Fruit fly (Drosophila melanogaster): ENCODE measurements around the gene Axn.

Gene Axn

dm6 chr3R:30022452-30023028 lies at the start of gene Axn, which contains the start of gene RpS28a (continued):
- no peak for TF ChIP-seq fu2 (GFP tag; optimal IDR thresholded peaks at IDR 0.05)
- no peak for TF ChIP-seq zen (tag; optimal IDR thresholded peaks at IDR 0.05)
- peak; percentile 77 for TF ChIP-seq sens (GFP tag)
- TF ChIP-seq HmgD (GFP tag; optimal IDR thresholded peaks at IDR 0.05) = peak; percentile 83
- no peak for TF ChIP-seq Dfd (GFP tag; optimal IDR thresholded peaks at IDR 0.05)
- TF ChIP-seq NFAT (GFP tag; IDR thresholded peaks at IDR 0.05) = peak; percentile 66
- no peak; the same call in 2 of the 3 replicates for TF ChIP-seq CG16813 (GFP tag; IDR thresholded peaks at IDR 0.05; ENCODE audit: partially characterized antibody)
- no peak for TF ChIP-seq caup (GFP tag; optimal IDR thresholded peaks at IDR 0.05; ENCODE audit: severe bottlenecking)
- TF ChIP-seq ato (GFP tag; IDR thresholded peaks at IDR 0.05; ENCODE audit: partially characterized antibody) = peak; percentile 1; the same call in 1 of the 2 replicates
- TF ChIP-seq CG1233 (GFP tag; optimal IDR thresholded peaks at IDR 0.05) = no peak
- TF ChIP-seq Mad (GFP tag; optimal IDR thresholded peaks at IDR 0.05) = no peak
- TF ChIP-seq crp (GFP tag; optimal IDR thresholded peaks at IDR 0.05) = peak in 1 of 2 experiments; percentile 54
- TF ChIP-seq CG7987 (GFP tag; optimal IDR thresholded peaks at IDR 0.05) = peak; percentile 39
- no peak for TF ChIP-seq Lpt (GFP tag; optimal IDR thresholded peaks at IDR 0.05)
- no peak for TF ChIP-seq Pdp1 (GFP tag; optimal IDR thresholded peaks at IDR 0.05)
- no peak for TF ChIP-seq CG14667 (GFP tag; IDR thresholded peaks at IDR 0.05)
- no peak for TF ChIP-seq Trl (optimal IDR thresholded peaks at IDR 0.05)
- no peak for TF ChIP-seq Trl (GFP tag; optimal IDR thresholded peaks at IDR 0.05)
- TF ChIP-seq bowl (GFP tag; IDR thresholded peaks at IDR 0.05) = no peak
- peak; percentile 63 for TF ChIP-seq E2f2 (GFP tag; IDR thresholded peaks at IDR 0.05)
- TF ChIP-seq ERR (GFP tag; optimal IDR thresholded peaks at IDR 0.05) = peak; percentile 94
- no peak for TF ChIP-seq pfk (GFP tag; optimal IDR thresholded peaks at IDR 0.05)
- peak; percentile 85 for TF ChIP-seq MBD-R2 (GFP tag; IDR thresholded peaks at IDR 0.05)
- no peak for TF ChIP-seq Dip2 (GFP tag; IDR thresholded peaks at IDR 0.05)
- TF ChIP-seq sens-2 (GFP tag; IDR thresholded peaks at IDR 0.05) = no peak
- peak; percentile 57; the same call in 1 of the 2 replicates for TF ChIP-seq lmd (GFP tag; IDR thresholded peaks at IDR 0.05)
- TF ChIP-seq CG12744 (GFP tag; optimal IDR thresholded peaks at IDR 0.05) = no peak
- peak; percentile 6 for TF ChIP-seq CG10431 (GFP tag; optimal IDR thresholded peaks at IDR 0.05)

- TF ChIP-seq CG6689 (GFP tag; IDR thresholded peaks at IDR 0.05) = 0 out of 2 replicates have a peak, but pooled peaks have one; percentile 13
- TF ChIP-seq Xbp1 (GFP tag; optimal IDR thresholded peaks at IDR 0.05) = peak; percentile 6
- TF ChIP-seq CG4617 (GFP tag; optimal IDR thresholded peaks at IDR 0.05; ENCODE audit: borderline replicate concordance) = no peak
- TF ChIP-seq knrl (GFP tag; IDR thresholded peaks at IDR 0.05; ENCODE audit: partially characterized antibody) = no peak
- TF ChIP-seq prd (optimal IDR thresholded peaks at IDR 0.05) = no peak
- TF ChIP-seq prd (GFP tag; IDR thresholded peaks at IDR 0.05) = peak; percentile 22; the same call in 1 of the 3 replicates
- peak; percentile 21 for TF ChIP-seq fd96Cb (tag; optimal IDR thresholded peaks at IDR 0.05)
- TF ChIP-seq ranshi (GFP tag; IDR thresholded peaks at IDR 0.05) = peak; percentile 25; the same call in 1 of the 2 replicates
- no peak for TF ChIP-seq fd3F (GFP tag; optimal IDR thresholded peaks at IDR 0.05)
- TF ChIP-seq bcd (GFP tag; optimal IDR thresholded peaks at IDR 0.05) = peak; percentile 29
- peak; percentile 29 for TF ChIP-seq PHDP (tag; optimal IDR thresholded peaks at IDR 0.05)
- TF ChIP-seq CG17385 (GFP tag; optimal IDR thresholded peaks at IDR 0.05) = peak; percentile 37
- peak; percentile 22 for TF ChIP-seq Blimp-1 (GFP tag; optimal IDR thresholded peaks at IDR 0.05)
- peak; percentile 42 for TF ChIP-seq Fer3 (tag; optimal IDR thresholded peaks at IDR 0.05)
- no peak for TF ChIP-seq Xrp1 (GFP tag; IDR thresholded peaks at IDR 0.05)
- TF ChIP-seq Fer1 (GFP tag; optimal IDR thresholded peaks at IDR 0.05) = peak; percentile 69
- peak; percentile 20 for TF ChIP-seq cwo (GFP tag; optimal IDR thresholded peaks at IDR 0.05)
- TF ChIP-seq CG2129 (GFP tag; IDR thresholded peaks at IDR 0.05; ENCODE audit: partially characterized antibody) = no peak
- TF ChIP-seq CG18599 (GFP tag; optimal IDR thresholded peaks at IDR 0.05) = peak; percentile 83
- peak; percentile 41 for TF ChIP-seq HHEX (GFP tag; optimal IDR thresholded peaks at IDR 0.05)
- no peak for TF ChIP-seq Ets97D (GFP tag; optimal IDR thresholded peaks at IDR 0.05)
- TF ChIP-seq CG2120 (GFP tag; optimal IDR thresholded peaks at IDR 0.05) = peak; percentile 51
- TF ChIP-seq danr (GFP tag; IDR thresholded peaks at IDR 0.05) = 0 out of 2 replicates have a peak, but pooled peaks have one; percentile 27
Observed at dm6 chr3R:29978595-29978994, 44.0 kb upstream of the Axn start.

Measured in whole organism, embryonic.